Worm (Caenorhabditis elegans) whole organism, late embryonic: Measurements from ENCODE around the gene srbc-51.

Experiments
- C38D4.7 ChIP-seq: fragments of 200-800 bp; sonication (Bioruptor generic); optimal IDR thresholded peaks from 2 replicates; lab custom pipeline; 2018; ENCODE audit warnings: mild to moderate bottlenecking, missing genetic modification characterization, moderate library complexity, missing compliant biosample characterization
- F13H6.1 ChIP-seq: sonication (generic microtip); optimal IDR thresholded peaks from 2 replicates; lab custom pipeline; 2016; ENCODE audit warnings: missing genetic modification characterization, missing compliant biosample characterization
- K02D7.2 ChIP-seq: sonication (generic microtip); optimal IDR thresholded peaks from 2 replicates; lab custom pipeline; 2017; ENCODE audit warnings: mild to moderate bottlenecking, missing genetic modification characterization, missing compliant biosample characterization
- K09A11.1 ChIP-seq: sonication (generic microtip); optimal IDR thresholded peaks from 2 replicates; lab custom pipeline; 2017; ENCODE audit warnings: antibody characterized with exemption, mild to moderate bottlenecking, missing genetic modification characterization, missing compliant biosample characterization; ENCODE audit not compliant: insufficient read depth
- Y22D7AL.16 ChIP-seq: sonication (generic microtip); optimal IDR thresholded peaks from 2 replicates; lab custom pipeline; 2016; ENCODE audit warnings: missing genetic modification characterization, missing compliant biosample characterization
- ama-1 ChIP-seq: fragments of 150-350 bp; optimal IDR thresholded peaks from 2 replicates; lab custom pipeline; 2014
- ceh-14 ChIP-seq: sonication (generic microtip); optimal IDR thresholded peaks from 2 replicates; lab custom pipeline; 2016; ENCODE audit warnings: missing genotype, missing genetic modification characterization, missing compliant biosample characterization
- ceh-22 ChIP-seq: sonication (generic microtip); optimal IDR thresholded peaks from 2 replicates; lab custom pipeline; 2017; ENCODE audit warnings: missing biosample characterization, missing genetic modification characterization
- ceh-30 ChIP-seq: fragments of 150-350 bp; optimal IDR thresholded peaks from 2 replicates; lab custom pipeline; 2014; ENCODE audit warnings: missing biosample characterization, missing genetic modification characterization
- ceh-31 ChIP-seq: sonication (generic microtip); optimal IDR thresholded peaks from 2 replicates; lab custom pipeline; 2016; ENCODE audit warnings: missing genetic modification characterization, missing compliant biosample characterization
- ceh-34 ChIP-seq: sonication (generic microtip); optimal IDR thresholded peaks from 2 replicates; lab custom pipeline; 2016; ENCODE audit warnings: mild to moderate bottlenecking, missing genetic modification characterization, missing compliant biosample characterization
- ceh-45 ChIP-seq: fragments of 200-800 bp; sonication (Bioruptor generic); IDR thresholded peaks from 2 replicates; pipeline ENCODE4 v1.3.6; 2022; ENCODE audit warnings: missing genetic modification reagents, missing genetic modification characterization, missing compliant biosample characterization
- ceh-9 ChIP-seq: sonication (generic microtip); optimal IDR thresholded peaks from 2 replicates; lab custom pipeline; 2016; ENCODE audit warnings: mild to moderate bottlenecking, missing genetic modification characterization, inconsistent platforms, missing compliant biosample characterization
- che-1 ChIP-seq: sonication (generic microtip); optimal IDR thresholded peaks from 2 replicates; lab custom pipeline; 2016; ENCODE audit warnings: mild to moderate bottlenecking, missing genetic modification characterization, missing compliant biosample characterization
- dmd-4 ChIP-seq: sonication (generic microtip); optimal IDR thresholded peaks from 2 replicates; lab custom pipeline; 2016; ENCODE audit warnings: borderline replicate concordance, missing genetic modification characterization, missing compliant biosample characterization
- eyg-1 ChIP-seq: sonication (generic microtip); optimal IDR thresholded peaks from 2 replicates; lab custom pipeline; 2016; ENCODE audit warnings: missing genotype, missing genetic modification characterization, missing compliant biosample characterization
- fkh-10 ChIP-seq: fragments of 150-350 bp; optimal IDR thresholded peaks from 2 replicates; lab custom pipeline; 2014; ENCODE audit warnings: missing biosample characterization, missing genetic modification reagents, missing genetic modification characterization
- fkh-6 ChIP-seq: sonication (generic microtip); optimal IDR thresholded peaks from 2 replicates; lab custom pipeline; 2016; ENCODE audit warnings: missing genetic modification characterization, missing compliant biosample characterization
- gmeb-2 ChIP-seq: sonication (generic microtip); optimal IDR thresholded peaks from 2 replicates; lab custom pipeline; 2016; ENCODE audit warnings: missing genetic modification characterization, inconsistent platforms, missing compliant biosample characterization
- hlh-13 ChIP-seq: fragments of 200-800 bp; sonication (Bioruptor generic); optimal IDR thresholded peaks from 2 replicates; lab custom pipeline; 2018; ENCODE audit warnings: mild to moderate bottlenecking, missing genetic modification characterization, missing compliant biosample characterization
- hlh-15 ChIP-seq: sonication (generic microtip); optimal IDR thresholded peaks from 2 replicates; lab custom pipeline; 2016; ENCODE audit warnings: missing genetic modification characterization, missing compliant biosample characterization
- hlh-30 ChIP-seq: sonication (generic microtip); optimal IDR thresholded peaks from 2 replicates; lab custom pipeline; 2017; ENCODE audit warnings: antibody characterized with exemption, missing genetic modification characterization, missing compliant biosample characterization; ENCODE audit not compliant: insufficient read depth
- hlh-6 ChIP-seq: sonication (generic microtip); optimal IDR thresholded peaks from 2 replicates; lab custom pipeline; 2016; ENCODE audit warnings: missing genotype, missing genetic modification characterization, missing compliant biosample characterization
- hlh-8 ChIP-seq: sonication (generic microtip); optimal IDR thresholded peaks from 2 replicates; lab custom pipeline; 2016; ENCODE audit warnings: missing genotype, missing genetic modification characterization, missing compliant biosample characterization
- lim-6 ChIP-seq: sonication (generic microtip); optimal IDR thresholded peaks from 2 replicates; lab custom pipeline; 2016; ENCODE audit warnings: missing genetic modification characterization, missing compliant biosample characterization
- lin-11 ChIP-seq: fragments of 200-800 bp; sonication (Bioruptor generic); optimal IDR thresholded peaks from 2 replicates; lab custom pipeline; 2018; ENCODE audit warnings: mild to moderate bottlenecking, missing genetic modification characterization, missing compliant biosample characterization
- madf-2 ChIP-seq: sonication (generic microtip); optimal IDR thresholded peaks from 2 replicates; lab custom pipeline; 2017; ENCODE audit warnings: missing genetic modification characterization, missing compliant biosample characterization
- mec-3 ChIP-seq: sonication (generic microtip); optimal IDR thresholded peaks from 2 replicates; lab custom pipeline; 2016; ENCODE audit warnings: borderline replicate concordance, missing genetic modification characterization, missing compliant biosample characterization
- nhr-232 ChIP-seq: sonication (generic microtip); optimal IDR thresholded peaks from 2 replicates; lab custom pipeline; 2016; ENCODE audit warnings: missing genetic modification characterization, missing compliant biosample characterization
- npax-4 ChIP-seq: sonication (generic microtip); optimal IDR thresholded peaks from 2 replicates; lab custom pipeline; 2016; ENCODE audit warnings: missing genetic modification characterization, missing compliant biosample characterization
- pat-9 ChIP-seq: fragments of 200-800 bp; sonication (Bioruptor generic); optimal IDR thresholded peaks from 2 replicates; lab custom pipeline; 2018; ENCODE audit warnings: mild to moderate bottlenecking, missing genetic modification characterization, moderate library complexity, missing compliant biosample characterization
- pqm-1 ChIP-seq: sonication (generic microtip); optimal IDR thresholded peaks from 2 replicates; lab custom pipeline; 2016; ENCODE audit warnings: missing genetic modification characterization, missing compliant biosample characterization
- ref-2 ChIP-seq: sonication (generic microtip); optimal IDR thresholded peaks from 2 replicates; lab custom pipeline; 2016; ENCODE audit warnings: missing genetic modification characterization, missing compliant biosample characterization
- rnt-1 ChIP-seq: sonication (generic microtip); optimal IDR thresholded peaks from 2 replicates; lab custom pipeline; 2016; ENCODE audit warnings: missing genetic modification characterization, missing compliant biosample characterization
- sdc-2 ChIP-seq: sonication (generic microtip); optimal IDR thresholded peaks from 2 replicates; lab custom pipeline; 2016; ENCODE audit warnings: missing genotype, missing genetic modification characterization, missing compliant biosample characterization
- unc-3 ChIP-seq, 2 experiments: fragments of 200-800 bp in 1 of 2; sonication (Bioruptor generic) in 1 of 2; sonication (generic microtip) in 1 of 2; conservative IDR thresholded peaks in 1 of 2; optimal IDR thresholded peaks in 1 of 2; 2 replicates each; pipeline versions ENCODE4 v1.3.6 to Lab custom; 2016 to 2022; ENCODE audit warnings: missing compliant biosample characterization in 2 of 2, missing genetic modification characterization in 2 of 2, missing genetic modification reagents in 1 of 2
- unc-42 ChIP-seq: sonication (generic microtip); optimal IDR thresholded peaks from 2 replicates; lab custom pipeline; 2016; ENCODE audit warnings: missing genotype, missing genetic modification characterization, missing compliant biosample characterization
- unc-55 ChIP-seq: sonication (generic microtip); optimal IDR thresholded peaks from 2 replicates; lab custom pipeline; 2017; ENCODE audit warnings: missing biosample characterization, missing genetic modification reagents, missing genetic modification characterization
- ztf-16 ChIP-seq: sonication (generic microtip); optimal IDR thresholded peaks from 2 replicates; lab custom pipeline; 2017; ENCODE audit warnings: missing genetic modification characterization, missing compliant biosample characterization

Gene srbc-51

DNA sequence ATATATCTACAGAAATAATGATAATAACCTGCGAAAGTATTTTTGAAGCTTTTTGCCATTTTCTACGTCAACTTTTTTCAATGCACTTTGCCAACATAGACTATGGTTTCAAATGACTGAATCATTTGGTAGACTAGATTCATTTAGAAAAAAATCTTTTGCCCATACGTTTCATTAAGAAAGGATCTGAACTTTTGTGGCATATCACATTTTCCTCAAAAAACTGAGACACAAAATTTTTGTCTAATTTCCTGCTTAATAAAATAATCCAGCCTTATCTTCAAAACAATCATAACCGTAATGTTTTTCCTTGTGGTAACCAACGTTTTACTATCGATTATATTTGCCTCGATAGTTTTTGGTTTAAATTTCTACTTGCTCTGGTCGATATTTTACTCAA lies at the start of gene srbc-51:
srbc-51 (plus strand) TSS at position 301 of the 400 bp plus-strand sequence.
- TF ChIP-seq gmeb-2 (no peak), ceh-22 (tag; lab: Kevin White, UChicago) (no peak), sdc-2 (tag; lab: Kevin White, UChicago) (no peak)

ce11 chrV:15776651-15777050 lies 49.6 kb upstream of the srbc-51 start, which contains the start of gene nhr-283:
Gene nhr-283 (minus strand): TSS chrV:15776751.
- TF ChIP-seq fkh-10 (GFP tag; lab: Kevin White, UChicago) (no peak), unc-3 (GFP tag; conservative IDR thresholded peaks at IDR 0.05; lab: Robert Waterston, UW) (no peak), unc-3 (tag; optimal IDR thresholded peaks at IDR 0.05; lab: Kevin White, UChicago) (no peak), C38D4.7 (no peak), mec-3 (no peak), ama-1 (no peak), pqm-1 (no peak), F13H6.1 (tag; lab: Kevin White, UChicago) (no peak), ztf-16 (tag; lab: Kevin White, UChicago) (no peak), lim-6 (tag; lab: Kevin White, UChicago) (no peak), unc-55 (GFP tag; lab: Kevin White, UChicago) (no peak), gmeb-2 (no peak), ceh-14 (tag; lab: Kevin White, UChicago) (no peak), K09A11.1 (tag; lab: Kevin White, UChicago) (no peak), ceh-22 (tag; lab: Kevin White, UChicago) (no peak)
- TF ChIP-seq, all 69 proteins: peak for 0

DNA sequence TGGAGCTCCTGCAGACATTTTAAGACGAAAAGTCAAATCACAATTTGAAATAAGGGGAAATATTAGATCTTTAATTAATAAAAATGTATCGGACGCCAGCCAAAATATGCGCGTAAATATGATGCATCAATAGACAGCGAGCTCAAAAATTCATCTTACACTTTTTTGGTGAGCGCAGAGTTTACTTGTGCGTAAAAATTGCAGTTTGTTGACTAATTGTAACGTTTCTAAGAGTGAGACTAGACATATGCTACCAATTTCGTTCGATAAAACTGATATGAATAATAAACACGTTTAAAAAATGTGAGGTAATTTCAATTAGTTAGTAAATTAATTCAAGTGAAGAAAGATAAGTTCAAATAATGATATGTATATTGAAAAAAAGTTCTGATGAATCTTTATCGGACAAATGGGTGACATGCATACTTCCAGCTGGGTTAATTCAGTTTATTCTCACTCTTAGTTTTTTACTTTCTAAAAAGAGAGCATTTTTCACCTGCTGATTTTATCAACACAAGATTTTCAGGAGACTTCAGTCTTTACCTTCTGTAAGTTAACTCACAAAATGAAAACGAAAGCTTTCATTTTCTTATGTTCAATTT lies 47.0 kb upstream of the srbc-51 start, which contains the start of the genes nhr-285 and irld-52:
nhr-285 (minus strand) TSS at position 101 of the 602 bp plus-strand sequence.
irld-52 (plus strand) TSS at position 552 of the 602 bp plus-strand sequence.
- TF ChIP-seq madf-2 (tag; lab: Kevin White, UChicago) (no peak), ceh-14 (tag; lab: Kevin White, UChicago) (no peak), npax-4 (no peak), lin-11 (no peak), hlh-6 (tag; lab: Kevin White, UChicago) (no peak), unc-3 (GFP tag; conservative IDR thresholded peaks at IDR 0.05; lab: Robert Waterston, UW) (no peak), unc-3 (tag; optimal IDR thresholded peaks at IDR 0.05; lab: Kevin White, UChicago) (no peak), ceh-34 (tag; lab: Kevin White, UChicago) (no peak), eyg-1 (tag; lab: Kevin White, UChicago) (no peak), pqm-1 (no peak), ceh-9 (tag; lab: Kevin White, UChicago) (no peak), Y22D7AL.16 (tag; lab: Kevin White, UChicago) (no peak), hlh-15 (no peak), K02D7.2 (no peak)

DNA sequence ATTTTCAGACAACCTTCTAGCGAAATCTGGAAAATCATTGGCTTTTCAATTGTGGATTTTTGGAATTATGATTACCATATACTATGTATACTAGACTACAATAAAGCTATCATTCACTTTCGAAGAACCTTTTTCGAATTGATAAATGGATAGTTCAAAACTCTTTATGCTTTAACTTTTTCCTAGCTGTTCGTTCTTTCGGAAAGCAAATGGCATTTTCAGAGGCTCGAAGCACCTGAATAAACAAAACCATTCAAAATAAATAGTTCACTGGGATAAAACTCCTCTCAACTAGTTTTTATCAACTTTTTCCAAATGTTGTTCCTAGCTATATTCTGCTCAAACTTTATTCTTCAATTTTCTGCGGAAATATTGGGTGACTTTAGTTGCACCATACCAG lies 45.1 kb upstream of the srbc-51 start, which contains the start of gene T26E4.2:
T26E4.2 (plus strand) TSS at position 301 of the 400 bp plus-strand sequence.
- TF ChIP-seq ceh-30, result no peak
- no peak for TF ChIP-seq ztf-16 (tag; lab: Kevin White, UChicago)
- no peak for TF ChIP-seq F13H6.1 (tag; lab: Kevin White, UChicago)
- TF ChIP-seq ceh-9 (tag; lab: Kevin White, UChicago), result no peak
- no peak for TF ChIP-seq rnt-1 (tag; lab: Kevin White, UChicago)
- no peak for TF ChIP-seq ref-2 (tag; lab: Kevin White, UChicago)
- TF ChIP-seq C38D4.7, result no peak
- no peak for TF ChIP-seq che-1
- TF ChIP-seq ceh-31 (tag; lab: Kevin White, UChicago), result no peak
- no peak for TF ChIP-seq lim-6 (tag; lab: Kevin White, UChicago)
- TF ChIP-seq npax-4, result no peak
- TF ChIP-seq gmeb-2, result no peak
- no peak for TF ChIP-seq hlh-6 (tag; lab: Kevin White, UChicago)
- no peak for TF ChIP-seq mec-3
- no peak for TF ChIP-seq ceh-45
- TF ChIP-seq hlh-30 (tag; lab: Kevin White, UChicago), result no peak
- TF ChIP-seq unc-55 (GFP tag; lab: Kevin White, UChicago), result no peak

DNA sequence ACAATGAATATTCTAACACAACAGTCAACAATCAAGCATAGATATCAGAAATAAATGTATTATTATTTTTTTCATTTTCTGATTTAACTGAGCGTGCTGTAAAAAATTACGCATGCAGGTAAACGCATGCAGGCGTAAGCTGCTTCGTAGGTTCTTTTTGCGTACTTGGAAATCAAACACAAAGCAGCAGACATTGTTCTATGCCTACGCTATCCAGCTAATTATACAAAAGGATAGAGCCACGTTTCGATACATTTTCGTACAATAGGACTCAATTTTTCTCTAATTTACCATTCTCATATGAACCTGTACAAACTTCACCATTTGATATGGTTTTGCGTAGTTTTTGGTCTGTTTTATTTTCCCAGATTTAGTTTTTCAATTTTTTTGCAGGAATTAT lies 43.7 kb upstream of the srbc-51 start, which contains the start of gene T26E4.3:
T26E4.3 (plus strand) TSS at position 301 of the 400 bp plus-strand sequence.
- TF ChIP-seq pat-9 (no peak), rnt-1 (tag; lab: Kevin White, UChicago) (no peak), ceh-14 (tag; lab: Kevin White, UChicago) (no peak), fkh-10 (GFP tag; lab: Kevin White, UChicago) (no peak), fkh-6 (tag; lab: Kevin White, UChicago) (no peak), unc-42 (tag; lab: Kevin White, UChicago) (no peak), hlh-15 (no peak), ceh-45 (no peak), K09A11.1 (tag; lab: Kevin White, UChicago) (no peak), ama-1 (no peak), nhr-232 (tag; lab: Kevin White, UChicago) (no peak), hlh-13 (GFP tag; lab: Kevin White, UChicago) (no peak), npax-4 (no peak), hlh-8 (no peak), K02D7.2 (no peak), dmd-4 (tag; lab: Kevin White, UChicago) (no peak), C38D4.7 (no peak)
- TF ChIP-seq, all 69 proteins: peak for 0
